Worm (Caenorhabditis elegans) whole organism, L3 larva: ENCODE results near the gene T05A8.6.

Experiments used
- elt-2 ChIP-seq: sonication (generic microtip); optimal IDR thresholded peaks from 2 replicates; lab custom pipeline; 2016; ENCODE audit warnings: missing genetic modification reagents, mild to moderate bottlenecking, missing genetic modification characterization, missing compliant biosample characterization
- nfya-1 ChIP-seq: sonication (generic microtip); optimal IDR thresholded peaks from 2 replicates; lab custom pipeline; 2017; ENCODE audit warnings: missing genetic modification characterization, mild to moderate bottlenecking, missing compliant biosample characterization, antibody characterized with exemption, moderate library complexity; ENCODE audit not compliant: insufficient read depth
- nhr-12 ChIP-seq: fragments of 150-350 bp; optimal IDR thresholded peaks from 2 replicates; lab custom pipeline; 2014; ENCODE audit warnings: missing biosample characterization, missing genetic modification characterization
- nhr-25 ChIP-seq: sonication (generic microtip); optimal IDR thresholded peaks from 2 replicates; lab custom pipeline; 2017; ENCODE audit warnings: missing biosample characterization, missing genetic modification characterization
- tbx-2 ChIP-seq: sonication (generic microtip); optimal IDR thresholded peaks from 2 replicates; lab custom pipeline; 2016; ENCODE audit warnings: mild to moderate bottlenecking, missing genetic modification characterization, missing compliant biosample characterization

DNA sequence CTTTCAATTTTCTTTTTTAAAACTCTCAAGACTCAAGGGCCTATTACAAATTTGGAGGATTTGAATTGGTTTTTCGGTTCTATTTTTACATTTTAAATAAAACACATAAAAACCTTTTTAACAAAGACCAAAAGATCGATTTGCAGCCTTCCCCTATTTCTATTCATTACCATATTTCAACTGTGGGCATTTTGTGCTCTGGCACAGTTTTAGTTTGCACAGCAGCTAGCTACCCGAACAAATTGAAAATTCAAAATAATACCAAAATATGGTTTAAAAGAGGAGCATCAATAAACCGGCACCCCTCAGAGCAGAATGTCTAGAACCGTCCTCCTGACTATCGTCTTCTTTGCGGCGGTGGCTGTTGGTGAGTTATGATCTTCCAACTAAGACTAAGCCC, 41.8 kb upstream of the T05A8.6 start, which contains the start of gene F08D12.2:
- TF ChIP-seq nhr-12 (tag; lab: Kevin White, UChicago) = no peak
- TF ChIP-seq nfya-1 = no peak
- no peak for TF ChIP-seq nhr-25 (tag; lab: Kevin White, UChicago)
- no peak for TF ChIP-seq elt-2 (tag; lab: Kevin White, UChicago)
- TF ChIP-seq tbx-2 (tag; lab: Kevin White, UChicago) = no peak
